Worm (Caenorhabditis elegans): Measurements from ENCODE around the gene sfrp-1.

DNA sequence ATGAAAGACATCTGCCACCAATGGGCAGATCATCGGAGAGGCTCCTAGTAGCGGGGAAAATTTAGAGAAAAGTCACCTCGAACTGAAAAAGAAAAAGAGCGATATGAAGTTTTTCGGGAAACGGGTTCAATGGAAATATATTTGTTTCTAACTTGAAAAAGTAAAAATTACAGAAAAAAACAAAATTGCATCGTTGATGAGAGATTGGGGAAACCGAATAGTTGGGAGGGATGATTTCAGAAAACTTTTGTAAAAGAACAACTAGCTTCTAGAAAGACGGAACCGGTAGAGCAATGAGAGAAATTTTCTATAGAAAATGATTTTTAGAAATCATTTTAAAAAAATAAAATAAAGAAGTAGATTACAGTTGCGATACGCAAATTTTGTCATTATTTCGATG, 23.8 kb downstream of the sfrp-1 start:
- TF ChIP-seq W03F9.2 (tag; optimal IDR thresholded peaks at IDR 0.05) = no peak
- TF ChIP-seq dao-5 (tag; optimal IDR thresholded peaks at IDR 0.05) = no peak
- TF ChIP-seq him-1 (tag; optimal IDR thresholded peaks at IDR 0.05) = no peak

Data from whole organism, L4/young adult.